Fruit fly (Drosophila melanogaster): ENCODE data around the gene CG15578.

Gene CG15578

dm6 chrX:4322234-4323210 is 44.8 kb upstream of the CG15578 start, which contains the start of gene norpA (continued):
- TF ChIP-seq emc (GFP tag; optimal IDR thresholded peaks at IDR 0.05) (no peak), CG12219 (GFP tag; optimal IDR thresholded peaks at IDR 0.05) (no peak), CG2116 (GFP tag; optimal IDR thresholded peaks at IDR 0.05) (peak; percentile 45), CG3847 (GFP tag; IDR thresholded peaks at IDR 0.05) (peak; percentile 30; the same call in 1 of the 2 replicates), gem (tag; optimal IDR thresholded peaks at IDR 0.05) (peak; percentile 49), Side (GFP tag; optimal IDR thresholded peaks at IDR 0.05) (peak; percentile 5), CG9609 (GFP tag; optimal IDR thresholded peaks at IDR 0.05) (peak; percentile 19), mam (GFP tag; optimal IDR thresholded peaks at IDR 0.05) (peak; percentile 9), E2f2 (GFP tag; IDR thresholded peaks at IDR 0.05) (peak; percentile 73), nerfin-1 (tag; optimal IDR thresholded peaks at IDR 0.05) (no peak), Ets65A (GFP tag) (peak; percentile 73), CG33213 (GFP tag; optimal IDR thresholded peaks at IDR 0.05) (peak; percentile 2), CG6654 (GFP tag; optimal IDR thresholded peaks at IDR 0.05) (no peak), Dref (GFP tag; IDR thresholded peaks at IDR 0.05) (peak; percentile 90), CG17359 (tag; optimal IDR thresholded peaks at IDR 0.05) (peak; percentile 19), Mes4 (GFP tag; optimal IDR thresholded peaks at IDR 0.05) (peak; percentile 56), CG1603 (tag; optimal IDR thresholded peaks at IDR 0.05) (peak; percentile 46), B-H2 (GFP tag; optimal IDR thresholded peaks at IDR 0.05) (peak; percentile 33), Myb (GFP tag; optimal IDR thresholded peaks at IDR 0.05) (peak; percentile 15), CG15514 (GFP tag; optimal IDR thresholded peaks at IDR 0.05) (peak; percentile 55), CG15011 (GFP tag; optimal IDR thresholded peaks at IDR 0.05) (no peak), fd96Cb (tag; optimal IDR thresholded peaks at IDR 0.05) (peak; percentile 19), stwl (tag; optimal IDR thresholded peaks at IDR 0.05) (peak; percentile 82), scrt (GFP tag; optimal IDR thresholded peaks at IDR 0.05) (no peak), sqz (GFP tag; optimal IDR thresholded peaks at IDR 0.05) (peak; percentile 44), zf30C (GFP tag; optimal IDR thresholded peaks at IDR 0.05) (peak; percentile 30), CG11560 (tag; IDR thresholded peaks at IDR 0.05) (peak; percentile 47; the same call in 1 of the 3 replicates), HLH3B (GFP tag; IDR thresholded peaks at IDR 0.05) (0 out of 2 replicates have a peak, but pooled peaks have one; percentile 31), PHDP (tag; optimal IDR thresholded peaks at IDR 0.05) (peak; percentile 25), Lpt (GFP tag; optimal IDR thresholded peaks at IDR 0.05) (no peak), toy (GFP tag; IDR thresholded peaks at IDR 0.05) (no peak), CG9932 (GFP tag; IDR thresholded peaks at IDR 0.05) (peak; percentile 60), NfI (GFP tag; optimal IDR thresholded peaks at IDR 0.05) (no peak), CG11504 (tag; optimal IDR thresholded peaks at IDR 0.05) (peak; percentile 53), Hr51 (GFP tag; optimal IDR thresholded peaks at IDR 0.05) (peak; percentile 21 to 51), prd (optimal IDR thresholded peaks at IDR 0.05) (no peak), prd (GFP tag; IDR thresholded peaks at IDR 0.05) (peak; percentile 22; the same call in 1 of the 3 replicates), CG12236 (GFP tag; optimal IDR thresholded peaks at IDR 0.05) (no peak), Ets97D (GFP tag; optimal IDR thresholded peaks at IDR 0.05) (peak; percentile 56), ssp (GFP tag; IDR thresholded peaks at IDR 0.05) (no peak), crc (GFP tag; optimal IDR thresholded peaks at IDR 0.05) (peak; percentile 5), yki (optimal IDR thresholded peaks at IDR 0.05) (no peak), Dll (GFP tag; IDR thresholded peaks at IDR 0.05; ENCODE audit: partially characterized antibody) (peak; percentile 83), gfzf (GFP tag; optimal IDR thresholded peaks at IDR 0.05) (peak; percentile 18), sima (GFP tag; optimal IDR thresholded peaks at IDR 0.05) (no peak), CG16813 (GFP tag; IDR thresholded peaks at IDR 0.05; ENCODE audit: partially characterized antibody) (peak; percentile 87), sna (GFP tag; IDR thresholded peaks at IDR 0.05; ENCODE audit: partially characterized antibody) (peak; percentile 72), Deaf1 (tag; optimal IDR thresholded peaks at IDR 0.05) (peak; percentile 15)

Data from whole organism, embryonic.